Fruit fly (Drosophila melanogaster) whole organism, adult: ENCODE results near the gene Nep2.

ENCODE experiments used
- CG11617 ChIP-seq: fragments of 200-800 bp; sonication (Bioruptor generic); optimal IDR thresholded peaks from 2 replicates; lab custom pipeline; 2017; ENCODE audit warnings: mild to moderate bottlenecking, missing biosample characterization, missing genetic modification reagents, missing genetic modification characterization
- CG12768 ChIP-seq: fragments of 200-800 bp; sonication (Bioruptor generic); optimal IDR thresholded peaks from 2 replicates; lab custom pipeline; 2017; ENCODE audit warnings: missing biosample characterization, missing genetic modification characterization, mild to moderate bottlenecking, moderate library complexity, missing genetic modification reagents
- CG14711 ChIP-seq: fragments of 200-800 bp; sonication (Bioruptor generic); optimal IDR thresholded peaks from 2 replicates; lab custom pipeline; 2018; ENCODE audit warnings: missing biosample characterization, mild to moderate bottlenecking, missing genetic modification characterization, moderate library complexity
- CG1620 ChIP-seq: fragments of 200-800 bp; sonication (Bioruptor generic); optimal IDR thresholded peaks from 2 replicates; lab custom pipeline; 2016; ENCODE audit warnings: missing biosample characterization, missing genetic modification characterization
- CG5204 ChIP-seq: fragments of 200-800 bp; sonication (Bioruptor generic); optimal IDR thresholded peaks from 2 replicates; lab custom pipeline; 2016; ENCODE audit warnings: missing biosample characterization, missing genetic modification characterization
- CG7045 ChIP-seq: fragments of 200-800 bp; sonication (Bioruptor generic); optimal IDR thresholded peaks from 2 replicates; lab custom pipeline; 2017; ENCODE audit warnings: missing biosample characterization, mild to moderate bottlenecking, missing genetic modification characterization
- Clk ChIP-seq: fragments of 200-800 bp; sonication (Bioruptor generic); optimal IDR thresholded peaks from 2 replicates; lab custom pipeline; 2017; ENCODE audit warnings: missing biosample characterization, missing genetic modification characterization
- Mnt ChIP-seq: fragments of 200-800 bp; sonication (Bioruptor generic); optimal IDR thresholded peaks from 2 replicates; lab custom pipeline; 2016; ENCODE audit warnings: missing biosample characterization, mild to moderate bottlenecking, missing genetic modification characterization
- cic ChIP-seq: fragments of 200-800 bp; sonication (Bioruptor generic); optimal IDR thresholded peaks from 2 replicates; lab custom pipeline; 2017; ENCODE audit warnings: missing biosample characterization, mild to moderate bottlenecking, missing genetic modification characterization, moderate library complexity
- kay ChIP-seq: fragments of 200-800 bp; sonication (Bioruptor generic); peaks from one replicate; lab custom pipeline; 2016; ENCODE audit warnings: missing biosample characterization, missing genetic modification characterization, borderline replicate concordance
- pad ChIP-seq: fragments of 200-800 bp; sonication (Bioruptor generic); optimal IDR thresholded peaks from 3 replicates; lab custom pipeline; 2017; ENCODE audit warnings: missing biosample characterization, missing genetic modification characterization, mild to moderate bottlenecking, moderate library complexity, missing genetic modification reagents
- tj ChIP-seq: fragments of 200-800 bp; sonication (Bioruptor generic); optimal IDR thresholded peaks from 3 replicates; lab custom pipeline; 2017; ENCODE audit warnings: missing biosample characterization, mild to moderate bottlenecking, missing genetic modification characterization, moderate library complexity
- toe ChIP-seq: fragments of 200-800 bp; sonication (Bioruptor generic); optimal IDR thresholded peaks from 2 replicates; lab custom pipeline; 2016; ENCODE audit warnings: missing biosample characterization, missing genetic modification characterization

The Nep2 gene

dm6 chr3R:4678362-4678761, 53.3 kb downstream of the Nep2 start:
- TF ChIP-seq CG7045 (GFP tag; lab: Kevin White, UChicago), result no peak
- TF ChIP-seq pad (GFP tag; lab: Kevin White, UChicago), result no peak
- TF ChIP-seq CG1620 (GFP tag; lab: Kevin White, UChicago), result no peak
- no peak for TF ChIP-seq CG11617
- TF ChIP-seq Clk (GFP tag; lab: Kevin White, UChicago), result no peak
- no peak for TF ChIP-seq CG5204 (GFP tag; lab: Kevin White, UChicago)
- TF ChIP-seq Mnt, result no peak
- no peak for TF ChIP-seq CG12768 (GFP tag; lab: Kevin White, UChicago)
- TF ChIP-seq CG14711, result no peak
- no peak for TF ChIP-seq cic
- no peak for TF ChIP-seq tj (GFP tag; lab: Kevin White, UChicago)

dm6 chr3R:4676981-4677665, 54.6 kb downstream of the Nep2 start:
- TF ChIP-seq kay (peak; percentile 3), toe (GFP tag; lab: Kevin White, UChicago) (no peak)
